Worm (Caenorhabditis elegans) whole organism, L2 larva: ENCODE measurements around the gene str-171.

Source experiments
- ZK546.5 ChIP-seq: sonication (generic microtip); optimal IDR thresholded peaks from 2 replicates; lab custom pipeline; 2017; ENCODE audit warnings: missing biosample characterization, missing genetic modification characterization
- dmd-4 ChIP-seq: sonication (generic microtip); optimal IDR thresholded peaks from 2 replicates; lab custom pipeline; 2017; ENCODE audit warnings: missing biosample characterization, missing genetic modification characterization
- elt-3 ChIP-seq: sonication (generic microtip); optimal IDR thresholded peaks from 2 replicates; lab custom pipeline; 2017; ENCODE audit warnings: missing biosample characterization, missing genetic modification characterization
- lin-13 ChIP-seq: fragments of 150-350 bp; optimal IDR thresholded peaks from 2 replicates; lab custom pipeline; 2014; ENCODE audit warnings: missing biosample characterization, missing genetic modification reagents, missing genetic modification characterization
- nhr-11 ChIP-seq: fragments of 150-350 bp; optimal IDR thresholded peaks from 2 replicates; lab custom pipeline; 2014; ENCODE audit warnings: missing biosample characterization, missing genetic modification characterization
- nhr-23 ChIP-seq: fragments of 150-350 bp; optimal IDR thresholded peaks from 2 replicates; lab custom pipeline; 2014; ENCODE audit warnings: missing biosample characterization, missing genetic modification reagents, missing genetic modification characterization
- nhr-237 ChIP-seq: fragments of 150-350 bp; optimal IDR thresholded peaks from 2 replicates; lab custom pipeline; 2014; ENCODE audit warnings: missing biosample characterization, missing genetic modification characterization
- peb-1 ChIP-seq: fragments of 150-350 bp; optimal IDR thresholded peaks from 2 replicates; lab custom pipeline; 2014; ENCODE audit warnings: missing biosample characterization, missing genetic modification characterization
- skn-1 ChIP-seq: sonication (generic microtip); optimal IDR thresholded peaks from 2 replicates; lab custom pipeline; 2017; ENCODE audit warnings: missing biosample characterization, missing genetic modification characterization
- unc-55 ChIP-seq: fragments of 150-350 bp; sonication (generic microtip); optimal IDR thresholded peaks from 3 replicates; lab custom pipeline; 2014; ENCODE audit warnings: missing biosample characterization, missing genetic modification reagents, missing genetic modification characterization
- unc-62 ChIP-seq: fragments of 150-350 bp; optimal IDR thresholded peaks from 2 replicates; lab custom pipeline; 2014; ENCODE audit warnings: missing biosample characterization, missing genetic modification reagents, missing genetic modification characterization

ce11 chrV:15133812-15134211 lies 1.5 kb upstream of the str-171 start:
- TF ChIP-seq unc-62 (GFP tag; lab: Kevin White, UChicago) (no peak), ZK546.5 (tag; lab: Kevin White, UChicago) (no peak), peb-1 (tag; lab: Kevin White, UChicago) (no peak), unc-55 (GFP tag; lab: Kevin White, UChicago) (no peak), nhr-11 (no peak), nhr-23 (no peak), dmd-4 (tag; lab: Kevin White, UChicago) (no peak), lin-13 (no peak), elt-3 (tag; lab: Kevin White, UChicago) (no peak), skn-1 (tag; lab: Kevin White, UChicago) (no peak), nhr-237 (tag; lab: Kevin White, UChicago) (no peak)
